Worm (Caenorhabditis elegans) whole organism, L4 larva: Measurements from ENCODE around the gene pgp-1.

ENCODE experiments used
- arid-1 ChIP-seq: fragments of 200-800 bp; sonication (Bioruptor generic); conservative IDR thresholded peaks from 2 replicates; pipeline ENCODE4 v1.3.6; 2022; ENCODE audit warnings: missing genetic modification reagents, missing genetic modification characterization, missing compliant biosample characterization
- dpl-1 ChIP-seq: fragments of 150-350 bp; optimal IDR thresholded peaks from 2 replicates; lab custom pipeline; 2014; ENCODE audit warnings: missing biosample characterization, missing genetic modification reagents, missing genetic modification characterization
- fkh-10 ChIP-seq: fragments of 150-350 bp; optimal IDR thresholded peaks from 2 replicates; lab custom pipeline; 2014; ENCODE audit warnings: missing biosample characterization, missing genetic modification reagents, missing genetic modification characterization
- jun-1 ChIP-seq: fragments of 150-350 bp; optimal IDR thresholded peaks from 2 replicates; lab custom pipeline; 2014; ENCODE audit warnings: missing biosample characterization, missing genetic modification reagents, missing genetic modification characterization
- nhr-11 ChIP-seq: fragments of 150-350 bp; optimal IDR thresholded peaks from 2 replicates; lab custom pipeline; 2014; ENCODE audit warnings: missing biosample characterization, missing genetic modification characterization
- nhr-237 ChIP-seq: sonication (generic microtip); optimal IDR thresholded peaks from 2 replicates; lab custom pipeline; 2017; ENCODE audit warnings: missing biosample characterization, missing genetic modification characterization
- nhr-28 ChIP-seq: fragments of 150-350 bp; optimal IDR thresholded peaks from 2 replicates; lab custom pipeline; 2014; ENCODE audit warnings: missing biosample characterization, missing genetic modification characterization
- pha-4 ChIP-seq, 2 experiments: fragments of 150-350 bp in 1 of 2; fragments of 200-800 bp in 1 of 2; sonication (Bioruptor generic) in 1 of 2; IDR thresholded peaks in 1 of 2; optimal IDR thresholded peaks in 1 of 2; 2 replicates each; pipeline versions ENCODE4 v1.3.6 to Lab custom; 2014 to 2022; ENCODE audit warnings: missing genetic modification characterization in 2 of 2, missing genetic modification reagents in 2 of 2, missing biosample characterization in 1 of 2, missing compliant biosample characterization in 1 of 2
- skn-1 ChIP-seq: fragments of 150-350 bp; optimal IDR thresholded peaks from 2 replicates; lab custom pipeline; 2014; ENCODE audit warnings: missing biosample characterization, missing genetic modification characterization
- zip-2 ChIP-seq: fragments of 150-350 bp; optimal IDR thresholded peaks from 2 replicates; lab custom pipeline; 2014; ENCODE audit warnings: missing biosample characterization, missing genetic modification characterization

ce11 chrIV:12620921-12621320, 22.0 kb upstream of the pgp-1 start:
- no peak for TF ChIP-seq nhr-237
- no peak for TF ChIP-seq pha-4 (GFP tag; IDR thresholded peaks at IDR 0.05; lab: Robert Waterston, UW)
- no peak for TF ChIP-seq pha-4 (tag; optimal IDR thresholded peaks at IDR 0.05; lab: Kevin White, UChicago)
- no peak for TF ChIP-seq jun-1 (tag; lab: Kevin White, UChicago)
- TF ChIP-seq zip-2 (tag; lab: Kevin White, UChicago), result no peak
- no peak for TF ChIP-seq arid-1
- no peak for TF ChIP-seq skn-1 (tag; lab: Kevin White, UChicago)
- no peak for TF ChIP-seq nhr-11
- no peak for TF ChIP-seq fkh-10 (GFP tag; lab: Kevin White, UChicago)
- no peak for TF ChIP-seq dpl-1 (GFP tag; lab: Kevin White, UChicago)
- TF ChIP-seq nhr-28, result no peak
